ENCODE assay signal across 5 fruit fly cellular contexts in the genomic region with DNA sequence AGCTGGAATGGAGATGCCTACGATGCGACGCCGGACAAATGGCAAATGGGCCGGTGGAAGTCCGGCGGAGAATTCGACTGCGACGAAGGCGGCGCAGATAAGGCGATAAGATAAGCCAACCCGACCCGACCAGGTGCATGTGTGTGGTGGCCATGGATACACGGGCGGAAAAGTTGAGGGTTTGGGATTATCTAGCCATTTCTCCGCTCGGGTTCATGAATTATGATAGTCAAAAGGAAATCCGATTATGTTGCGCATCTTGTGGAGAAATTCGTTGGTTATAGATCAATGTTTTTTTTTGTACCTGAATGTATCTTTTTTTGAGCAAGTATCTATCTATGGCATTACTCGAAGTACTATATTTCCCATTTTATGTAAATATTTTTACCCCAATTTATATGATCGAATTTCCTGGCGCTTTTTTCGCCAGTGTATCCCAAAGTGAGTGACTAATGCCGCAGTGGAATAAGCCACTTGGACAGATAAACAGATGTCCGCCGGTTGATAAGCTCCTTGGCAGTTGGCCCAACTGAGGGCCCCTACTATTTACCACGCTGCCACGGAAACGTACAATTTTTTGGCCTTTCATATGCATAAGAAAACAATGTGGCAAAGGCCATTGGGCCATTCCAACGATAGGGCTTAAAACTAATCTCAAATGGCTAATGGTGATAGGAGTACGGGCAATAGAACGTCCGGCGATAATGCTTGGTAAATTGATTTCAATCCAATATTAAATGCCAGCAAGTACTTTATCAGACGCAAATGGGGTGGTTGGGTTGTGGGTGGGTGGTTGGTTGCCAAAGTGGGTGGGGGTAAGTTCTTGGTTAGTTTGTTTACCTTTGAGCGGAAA.
A peak's percentile ranks its signal among the peaks of the same experiment; 100 is the strongest.
TF ChIP-seq lines count a peak whose summit lies in the region.

A gene (minus strand): TSS at position 51 of the 853 bp plus-strand sequence.

- TF ChIP-seq CTCF in whole organism, embryonic (GFP tag; optimal IDR thresholded peaks at IDR 0.05; lab: Kevin White, UChicago), result no peak

TF ChIP-seq in whole organism, adult, 20 proteins besides CTCF, POLR2A, EP300 and RAD21 (continues in another document):
- TF ChIP-seq toe (GFP tag; optimal IDR thresholded peaks at IDR 0.05; lab: Kevin White, UChicago) (peak; percentile 28), Crg-1 (GFP tag; optimal IDR thresholded peaks at IDR 0.05; lab: Kevin White, UChicago) (peak; percentile 9), CG7045 (GFP tag; optimal IDR thresholded peaks at IDR 0.05; lab: Kevin White, UChicago) (no peak), CG33017 (tag; optimal IDR thresholded peaks at IDR 0.05; lab: Kevin White, UChicago) (peak; percentile 23), CG12768 (GFP tag; optimal IDR thresholded peaks at IDR 0.05; lab: Kevin White, UChicago) (peak; percentile 28), Mnt (GFP tag; optimal IDR thresholded peaks at IDR 0.05; lab: Kevin White, UChicago) (peak; percentile 39), Hr96 (GFP tag; optimal IDR thresholded peaks at IDR 0.05; lab: Kevin White, UChicago) (peak; percentile 64), bab1 (GFP tag; optimal IDR thresholded peaks at IDR 0.05; lab: Kevin White, UChicago) (no peak), CG5204 (GFP tag; optimal IDR thresholded peaks at IDR 0.05; lab: Kevin White, UChicago) (peak; percentile 24), pad (GFP tag; optimal IDR thresholded peaks at IDR 0.05; lab: Kevin White, UChicago) (peak; percentile 31), CG1620 (GFP tag; optimal IDR thresholded peaks at IDR 0.05; lab: Kevin White, UChicago) (peak; percentile 3), cnc (optimal IDR thresholded peaks at IDR 0.05; lab: Kevin White, UChicago) (no peak), Clk (GFP tag; optimal IDR thresholded peaks at IDR 0.05; lab: Kevin White, UChicago) (no peak), CG14711 (tag; optimal IDR thresholded peaks at IDR 0.05; lab: Kevin White, UChicago) (peak; percentile 59), tj (GFP tag; optimal IDR thresholded peaks at IDR 0.05; lab: Kevin White, UChicago) (peak; percentile 33), CG7101 (tag; optimal IDR thresholded peaks at IDR 0.05; lab: Kevin White, UChicago) (peak; percentile 58)

TF ChIP-seq in whole organism, embryonic, 481 proteins besides CTCF, POLR2A, EP300 and RAD21 (continues in another document):
- TF ChIP-seq ftz-f1 (GFP tag; optimal IDR thresholded peaks at IDR 0.05; lab: Kevin White, UChicago), result peak; percentile 6
- TF ChIP-seq CG14710 (tag; optimal IDR thresholded peaks at IDR 0.05; lab: Kevin White, UChicago), result peak; percentile 1
- TF ChIP-seq HLH3B (GFP tag; IDR thresholded peaks at IDR 0.05; lab: Robert Waterston, UW), result peak; percentile 45; the same call in 1 of the 2 replicates
- TF ChIP-seq odd (GFP tag; optimal IDR thresholded peaks at IDR 0.05; lab: Kevin White, UChicago), result peak; percentile 47
- TF ChIP-seq jumu (GFP tag; optimal IDR thresholded peaks at IDR 0.05; lab: Kevin White, UChicago), result peak; percentile 37
- TF ChIP-seq CG3281 (GFP tag; optimal IDR thresholded peaks at IDR 0.05; lab: Kevin White, UChicago), result peak; percentile 65
- no peak for TF ChIP-seq CG17328 (GFP tag; IDR thresholded peaks at IDR 0.05; lab: Robert Waterston, UW)
- TF ChIP-seq mirr (GFP tag; optimal IDR thresholded peaks at IDR 0.05; lab: Kevin White, UChicago), result peak; percentile 92
- TF ChIP-seq CG7357 (GFP tag; IDR thresholded peaks at IDR 0.05; lab: Robert Waterston, UW), result peak; percentile 25; the same call in 1 of the 3 replicates
- peak; percentile 33 for TF ChIP-seq caup (GFP tag; optimal IDR thresholded peaks at IDR 0.05; lab: Kevin White, UChicago; ENCODE audit: severe bottlenecking)
- no peak for TF ChIP-seq salm (tag; optimal IDR thresholded peaks at IDR 0.05; lab: Kevin White, UChicago)
- no peak for TF ChIP-seq disco-r (GFP tag; optimal IDR thresholded peaks at IDR 0.05; lab: Kevin White, UChicago)
- TF ChIP-seq CG10267 (tag; optimal IDR thresholded peaks at IDR 0.05; lab: Kevin White, UChicago), result peak; percentile 25
- TF ChIP-seq NFAT (GFP tag; IDR thresholded peaks at IDR 0.05; lab: Robert Waterston, UW), result peak; percentile 17; the same call in 1 of the 2 replicates
- 0 out of 4 replicates have a peak, but pooled peaks have one; percentile 13 for TF ChIP-seq Gug (GFP tag; IDR thresholded peaks at IDR 0.05; lab: Robert Waterston, UW)

TF ChIP-seq in whole organism, prepupa, 60 proteins besides CTCF, POLR2A, EP300 and RAD21 (continues in another document):
- TF ChIP-seq CG34406 (GFP tag; optimal IDR thresholded peaks at IDR 0.05; lab: Kevin White, UChicago) (peak; percentile 56), CG15336 (GFP tag; IDR thresholded peaks at IDR 0.05; lab: Robert Waterston, UW) (no peak), CG3032 (tag; optimal IDR thresholded peaks at IDR 0.05; lab: Kevin White, UChicago) (no peak), achi (GFP tag; optimal IDR thresholded peaks at IDR 0.05; lab: Kevin White, UChicago) (peak; percentile 4), CG6808 (GFP tag; optimal IDR thresholded peaks at IDR 0.05; lab: Kevin White, UChicago) (no peak), CG6792 (GFP tag; optimal IDR thresholded peaks at IDR 0.05; lab: Kevin White, UChicago) (peak; percentile 56), cyc (GFP tag; optimal IDR thresholded peaks at IDR 0.05; lab: Kevin White, UChicago) (peak; percentile 41), topi (GFP tag; optimal IDR thresholded peaks at IDR 0.05; lab: Kevin White, UChicago) (peak; percentile 58), Smox (GFP tag; optimal IDR thresholded peaks at IDR 0.05; lab: Kevin White, UChicago) (peak; percentile 62), Ets21C (GFP tag; optimal IDR thresholded peaks at IDR 0.05; lab: Kevin White, UChicago) (no peak), Gug (GFP tag; IDR thresholded peaks at IDR 0.05; lab: Robert Waterston, UW) (0 out of 2 replicates have a peak, but pooled peaks have one; percentile 21), Ets96B (tag; optimal IDR thresholded peaks at IDR 0.05; lab: Kevin White, UChicago) (no peak), Eip78C (GFP tag; lab: Kevin White, UChicago) (peak; percentile 80), CG6163 (GFP tag; IDR thresholded peaks at IDR 0.05; lab: Robert Waterston, UW) (no peak), Sox15 (GFP tag; optimal IDR thresholded peaks at IDR 0.05; lab: Kevin White, UChicago) (peak; percentile 31), Sox14 (GFP tag; optimal IDR thresholded peaks at IDR 0.05; lab: Kevin White, UChicago) (peak; percentile 33), CG9139 (GFP tag; optimal IDR thresholded peaks at IDR 0.05; lab: Kevin White, UChicago) (no peak)

TF ChIP-seq in whole organism, pupa, 21 proteins besides CTCF, POLR2A, EP300 and RAD21:
- TF ChIP-seq Snoo (tag; optimal IDR thresholded peaks at IDR 0.05; lab: Kevin White, UChicago) (no peak), CG4496 (GFP tag; IDR thresholded peaks at IDR 0.05; lab: Robert Waterston, UW) (0 out of 3 replicates have a peak, but pooled peaks have one; percentile 39), CG13204 (GFP tag; optimal IDR thresholded peaks at IDR 0.05; lab: Kevin White, UChicago) (no peak), gl (tag; optimal IDR thresholded peaks at IDR 0.05; lab: Kevin White, UChicago) (no peak), CG15710 (tag; optimal IDR thresholded peaks at IDR 0.05; lab: Kevin White, UChicago) (no peak), CG8159 (tag; optimal IDR thresholded peaks at IDR 0.05; lab: Kevin White, UChicago) (peak; percentile 40), CG34367 (tag; optimal IDR thresholded peaks at IDR 0.05; lab: Kevin White, UChicago) (no peak)

TF ChIP-seq in whole organism, wandering third instar larva, 38 proteins besides CTCF, POLR2A, EP300 and RAD21:
- TF ChIP-seq sv (GFP tag; optimal IDR thresholded peaks at IDR 0.05; lab: Kevin White, UChicago) (peak; percentile 29), Hnf4 (GFP tag; optimal IDR thresholded peaks at IDR 0.05; lab: Kevin White, UChicago) (no peak), GATAd (GFP tag; optimal IDR thresholded peaks at IDR 0.05; lab: Kevin White, UChicago) (no peak), jim (GFP tag; optimal IDR thresholded peaks at IDR 0.05; lab: Kevin White, UChicago) (no peak), br (GFP tag; optimal IDR thresholded peaks at IDR 0.05; lab: Kevin White, UChicago) (peak; percentile 55), Hr78 (GFP tag; optimal IDR thresholded peaks at IDR 0.05; lab: Kevin White, UChicago) (no peak), CG9705 (GFP tag; optimal IDR thresholded peaks at IDR 0.05; lab: Kevin White, UChicago) (peak; percentile 10), pan (optimal IDR thresholded peaks at IDR 0.05; lab: Kevin White, UChicago) (no peak), Jra (GFP tag; optimal IDR thresholded peaks at IDR 0.05; lab: Kevin White, UChicago) (peak; percentile 51), fru (GFP tag; optimal IDR thresholded peaks at IDR 0.05; lab: Kevin White, UChicago) (peak; percentile 78), Vsx2 (GFP tag; optimal IDR thresholded peaks at IDR 0.05; lab: Kevin White, UChicago; ENCODE audit: partially characterized antibody) (no peak), sage (GFP tag; optimal IDR thresholded peaks at IDR 0.05; lab: Kevin White, UChicago) (no peak), ey (GFP tag; optimal IDR thresholded peaks at IDR 0.05; lab: Kevin White, UChicago) (peak; percentile 66), Abd-B (GFP tag; optimal IDR thresholded peaks at IDR 0.05; lab: Kevin White, UChicago) (no peak), brk (GFP tag; optimal IDR thresholded peaks at IDR 0.05; lab: Kevin White, UChicago) (no peak), HLH106 (tag; optimal IDR thresholded peaks at IDR 0.05; lab: Kevin White, UChicago) (peak; percentile 34), rgr (GFP tag; optimal IDR thresholded peaks at IDR 0.05; lab: Kevin White, UChicago) (peak; percentile 65), Hr83 (GFP tag; optimal IDR thresholded peaks at IDR 0.05; lab: Kevin White, UChicago; ENCODE audit: poor library complexity, severe bottlenecking) (no peak), Sp1 (GFP tag; optimal IDR thresholded peaks at IDR 0.05; lab: Kevin White, UChicago) (peak; percentile 73), lola (GFP tag; optimal IDR thresholded peaks at IDR 0.05; lab: Kevin White, UChicago) (no peak), foxo (GFP tag; optimal IDR thresholded peaks at IDR 0.05; lab: Kevin White, UChicago) (peak in 1 of 2 experiments; percentile 79), dmrt93B (GFP tag; optimal IDR thresholded peaks at IDR 0.05; lab: Kevin White, UChicago) (no peak), usp (GFP tag; optimal IDR thresholded peaks at IDR 0.05; lab: Kevin White, UChicago) (no peak), h (GFP tag; optimal IDR thresholded peaks at IDR 0.05; lab: Kevin White, UChicago) (peak; percentile 79), psq (GFP tag; optimal IDR thresholded peaks at IDR 0.05; lab: Kevin White, UChicago) (peak; percentile 62), OdsH (GFP tag; optimal IDR thresholded peaks at IDR 0.05; lab: Kevin White, UChicago) (peak; percentile 66)
